Fruit fly (Drosophila melanogaster) S2 (cell line): ENCODE results near the gene CG13901.

Experiments
- CG8478 ChIP-seq: fragments of >200 bp; optimal IDR thresholded peaks from 2 replicates; lab custom pipeline; 2018
- CTCF ChIP-seq, 2 experiments: fragments of >200 bp; optimal IDR thresholded peaks; 2 replicates each; lab custom pipeline; 2018

dm6 chr3L:794462-794861, 43.2 kb downstream of the CG13901 start:
- TF ChIP-seq CTCF (optimal IDR thresholded peaks at IDR 0.05; lab: Kevin White, UChicago) (no peak), CG8478 (lab: Kevin White, UChicago) (no peak)
